Worm (Caenorhabditis elegans) whole organism, L4/young adult: ENCODE results near the gene B0244.10.

Experiments
- W03F9.2 ChIP-seq: fragments of 150-350 bp; optimal IDR thresholded peaks from 2 replicates; lab custom pipeline; 2014; ENCODE audit warnings: missing biosample characterization, missing genetic modification characterization
- dao-5 ChIP-seq: sonication (generic microtip); optimal IDR thresholded peaks from 2 replicates; lab custom pipeline; 2016; ENCODE audit warnings: missing genotype, missing genetic modification characterization, moderate library complexity, missing compliant biosample characterization
- him-1 ChIP-seq: sonication (generic microtip); optimal IDR thresholded peaks from 2 replicates; lab custom pipeline; 2016; ENCODE audit warnings: missing genotype, missing genetic modification reagents, missing genetic modification characterization, missing compliant biosample characterization

- TF ChIP-seq him-1 (tag; lab: Kevin White, UChicago) (no peak), W03F9.2 (tag; lab: Kevin White, UChicago) (no peak), dao-5 (no peak)
Measured at ce11 chrIII:5744579-5744978, 9.6 kb downstream of the B0244.10 start, which contains the start of gene B0244.5.
